Fruit fly (Drosophila melanogaster) Kc167 (cell line): ENCODE results near the gene Pfdn5.

Experiments used
- Sin3A ChIP-seq: fragments of >200 bp; optimal IDR thresholded peaks from 2 replicates; lab custom pipeline; 2018; ENCODE audit warnings: missing external identifiers
- h ChIP-seq: fragments of >200 bp; optimal IDR thresholded peaks from 3 replicates; lab custom pipeline; 2018; ENCODE audit warnings: missing external identifiers
- insv ChIP-seq: fragments of >200 bp; optimal IDR thresholded peaks from 3 replicates; lab custom pipeline; 2018; ENCODE audit warnings: missing external identifiers
- psq ChIP-seq: fragments of >200 bp; optimal IDR thresholded peaks from 2 replicates; lab custom pipeline; 2017; ENCODE audit warnings: missing external identifiers

- no peak for TF ChIP-seq psq (lab: Kevin White, UChicago)
- TF ChIP-seq Sin3A (lab: Kevin White, UChicago) = no peak
- TF ChIP-seq insv (lab: Kevin White, UChicago) = no peak
- no peak for TF ChIP-seq h (lab: Kevin White, UChicago)
Observed at dm6 chr3R:22438301-22438700, 48.5 kb upstream of the Pfdn5 start.
